Fruit fly (Drosophila melanogaster) whole organism, embryonic: ENCODE data around the gene CG43131.
A peak's percentile ranks its signal among the peaks of the same experiment; 100 is the strongest.

ENCODE experiments used
- Abd-B ChIP-seq: fragments of 200-800 bp; sonication (Bioruptor generic); optimal IDR thresholded peaks from 2 replicates; lab custom pipeline; 2018; ENCODE audit warnings: missing biosample characterization, mild to moderate bottlenecking, missing genetic modification characterization, moderate library complexity
- Antp ChIP-seq: fragments of 200-800 bp; sonication (Bioruptor generic); optimal IDR thresholded peaks from 3 replicates; lab custom pipeline; 2016; ENCODE audit warnings: missing biosample characterization, missing genetic modification characterization
- BtbVII ChIP-seq: fragments of 200-800 bp; sonication (Bioruptor generic); optimal IDR thresholded peaks from 3 replicates; lab custom pipeline; 2017; ENCODE audit warnings: missing biosample characterization, mild to moderate bottlenecking, missing genetic modification characterization
- CG10462 ChIP-seq: fragments of 200-800 bp; sonication (Bioruptor generic); optimal IDR thresholded peaks from 2 replicates; lab custom pipeline; 2016; ENCODE audit warnings: missing biosample characterization, missing genetic modification characterization
- CG11695 ChIP-seq: fragments of 200-800 bp; sonication (Bioruptor generic); IDR thresholded peaks from 3 replicates; pipeline ENCODE4 v1.3.6; 2022; ENCODE audit warnings: missing biosample characterization, missing genetic modification characterization
- CG11696 ChIP-seq: fragments of 200-800 bp; sonication (Bioruptor generic); IDR thresholded peaks from 2 replicates; pipeline ENCODE4 v1.3.6; 2022; ENCODE audit warnings: missing biosample characterization, missing genetic modification characterization
- CG15601 ChIP-seq: fragments of 200-800 bp; sonication (Bioruptor generic); optimal IDR thresholded peaks from 3 replicates; lab custom pipeline; 2019; ENCODE audit warnings: missing biosample characterization, mild to moderate bottlenecking, missing genetic modification characterization, moderate library complexity
- CG16813 ChIP-seq: fragments of 200-800 bp; sonication (Bioruptor generic); IDR thresholded peaks from 3 replicates; pipeline ENCODE4 v1.3.6; 2022; ENCODE audit warnings: missing biosample characterization, missing genetic modification characterization; ENCODE audit not compliant: partially characterized antibody
- CG17359 ChIP-seq: fragments of 200-800 bp; sonication (Bioruptor generic); optimal IDR thresholded peaks from 3 replicates; lab custom pipeline; 2018; ENCODE audit warnings: missing biosample characterization, mild to moderate bottlenecking, missing genetic modification characterization, moderate library complexity
- CG2129 ChIP-seq: fragments of 200-800 bp; sonication (Bioruptor generic); IDR thresholded peaks from 2 replicates; pipeline ENCODE4 v1.3.6; 2022; ENCODE audit warnings: missing biosample characterization, missing genetic modification characterization; ENCODE audit not compliant: partially characterized antibody
- CG30020 ChIP-seq: fragments of 200-800 bp; optimal IDR thresholded peaks from 2 replicates; lab custom pipeline; 2019; ENCODE audit warnings: missing biosample characterization, mild to moderate bottlenecking, missing genetic modification characterization, moderate library complexity
- CG4707 ChIP-seq: fragments of 200-800 bp; sonication (Bioruptor generic); optimal IDR thresholded peaks from 2 replicates; lab custom pipeline; 2018; ENCODE audit warnings: missing biosample characterization, mild to moderate bottlenecking, missing genetic modification characterization, moderate library complexity
- CG4820 ChIP-seq: fragments of 200-800 bp; sonication (Bioruptor generic); optimal IDR thresholded peaks from 3 replicates; lab custom pipeline; 2016; ENCODE audit warnings: missing biosample characterization, missing genetic modification characterization
- CG6272 ChIP-seq: fragments of 200-800 bp; sonication (Bioruptor generic); IDR thresholded peaks from 2 replicates; pipeline ENCODE4 v1.3.6; 2022; ENCODE audit warnings: missing biosample characterization, missing genetic modification characterization
- CG6813 ChIP-seq: fragments of 200-800 bp; sonication (Bioruptor generic); optimal IDR thresholded peaks from 2 replicates; lab custom pipeline; 2017; ENCODE audit warnings: missing biosample characterization, missing genetic modification characterization, mild to moderate bottlenecking, moderate library complexity, missing genetic modification reagents
- D19B ChIP-seq: fragments of 200-800 bp; sonication (Bioruptor generic); optimal IDR thresholded peaks from 2 replicates; lab custom pipeline; 2017; ENCODE audit warnings: missing biosample characterization, mild to moderate bottlenecking, missing genetic modification characterization
- Dad ChIP-seq: fragments of 200-800 bp; sonication (Bioruptor generic); optimal IDR thresholded peaks from 3 replicates; lab custom pipeline; 2016; ENCODE audit warnings: missing biosample characterization, missing genetic modification characterization
- Drgx ChIP-seq: fragments of 200-800 bp; sonication (Bioruptor generic); IDR thresholded peaks from 2 replicates; pipeline ENCODE4 v1.3.6; 2022; ENCODE audit warnings: missing biosample characterization, missing genetic modification characterization
- ERR ChIP-seq: fragments of 200-800 bp; sonication (Bioruptor generic); optimal IDR thresholded peaks from 2 replicates; lab custom pipeline; 2016; ENCODE audit warnings: missing biosample characterization, missing genetic modification characterization
- Ets97D ChIP-seq: fragments of 200-800 bp; sonication (Bioruptor generic); optimal IDR thresholded peaks from 3 replicates; lab custom pipeline; 2016; ENCODE audit warnings: missing biosample characterization, missing genetic modification characterization
- H2.0 ChIP-seq: fragments of 200-800 bp; sonication (Bioruptor generic); IDR thresholded peaks from 2 replicates; pipeline ENCODE4 v1.3.6; 2022; ENCODE audit warnings: missing biosample characterization, missing genetic modification characterization
- HHEX ChIP-seq: fragments of 200-800 bp; sonication (Bioruptor generic); optimal IDR thresholded peaks from 3 replicates; lab custom pipeline; 2017; ENCODE audit warnings: missing biosample characterization, mild to moderate bottlenecking, missing genetic modification characterization, missing genetic modification reagents
- HLH54F ChIP-seq: fragments of 200-800 bp; sonication (Bioruptor generic); optimal IDR thresholded peaks from 3 replicates; lab custom pipeline; 2016; ENCODE audit warnings: missing biosample characterization, missing genetic modification characterization
- HLHmδ ChIP-seq: fragments of 200-800 bp; sonication (Bioruptor generic); optimal IDR thresholded peaks from 2 replicates; lab custom pipeline; 2018; ENCODE audit warnings: missing biosample characterization, mild to moderate bottlenecking, missing genetic modification characterization, moderate library complexity
- Hand ChIP-seq: fragments of 200-800 bp; sonication (Bioruptor generic); optimal IDR thresholded peaks from 2 replicates; lab custom pipeline; 2017; ENCODE audit warnings: mild to moderate bottlenecking, missing biosample characterization, missing genetic modification reagents, missing genetic modification characterization
- Hmr ChIP-seq: fragments of 200-800 bp; sonication (Bioruptor generic); optimal IDR thresholded peaks from 3 replicates; lab custom pipeline; 2017; ENCODE audit warnings: mild to moderate bottlenecking, missing biosample characterization, missing genetic modification reagents, missing genetic modification characterization
- Jarid2 ChIP-seq: fragments of 200-800 bp; sonication (Bioruptor generic); optimal IDR thresholded peaks from 3 replicates; lab custom pipeline; 2017; ENCODE audit warnings: mild to moderate bottlenecking, missing biosample characterization, missing genetic modification reagents, missing genetic modification characterization
- Lpt ChIP-seq: fragments of >200 bp; optimal IDR thresholded peaks from 2 replicates; lab custom pipeline; 2018; ENCODE audit warnings: missing biosample characterization, missing genetic modification characterization
- Meics ChIP-seq: fragments of 200-800 bp; sonication (Bioruptor generic); optimal IDR thresholded peaks from 2 replicates; lab custom pipeline; 2017; ENCODE audit warnings: missing biosample characterization, mild to moderate bottlenecking, missing genetic modification characterization
- Oli ChIP-seq: fragments of 200-800 bp; sonication (Bioruptor generic); optimal IDR thresholded peaks from 2 replicates; lab custom pipeline; 2018; ENCODE audit warnings: missing biosample characterization, mild to moderate bottlenecking, missing genetic modification characterization, moderate library complexity
- Sin3A ChIP-seq: fragments of >200 bp; optimal IDR thresholded peaks from 2 replicates; lab custom pipeline; 2018
- Taf1 ChIP-seq: fragments of 200-800 bp; sonication (Bioruptor generic); IDR thresholded peaks from 2 replicates; pipeline ENCODE4 v1.3.6; 2022; ENCODE audit warnings: missing biosample characterization, missing genetic modification characterization
- ase ChIP-seq: fragments of 200-800 bp; sonication (Bioruptor generic); IDR thresholded peaks from 3 replicates; pipeline ENCODE4 v1.3.6; 2022; ENCODE audit warnings: missing biosample characterization, missing genetic modification characterization
- cas ChIP-seq: fragments of 200-800 bp; sonication (Bioruptor generic); IDR thresholded peaks from 2 replicates; pipeline ENCODE4 v1.3.6; 2022; ENCODE audit warnings: missing biosample characterization, missing genetic modification characterization
- cato ChIP-seq: fragments of 200-800 bp; sonication (Bioruptor generic); optimal IDR thresholded peaks from 2 replicates; lab custom pipeline; 2016; ENCODE audit warnings: missing biosample characterization, missing genetic modification characterization, borderline replicate concordance
- chm ChIP-seq: fragments of 200-800 bp; sonication (Bioruptor generic); IDR thresholded peaks from 2 replicates; pipeline ENCODE4 v1.3.6; 2022; ENCODE audit warnings: missing biosample characterization, missing genetic modification characterization
- corto ChIP-seq: fragments of 200-800 bp; sonication (Bioruptor generic); optimal IDR thresholded peaks from 2 replicates; lab custom pipeline; 2016; ENCODE audit warnings: missing biosample characterization, mild to moderate bottlenecking, missing genetic modification characterization, moderate library complexity
- croc ChIP-seq: fragments of 200-800 bp; sonication (Bioruptor generic); conservative IDR thresholded peaks from 3 replicates; pipeline ENCODE4 v1.3.6; 2022; ENCODE audit warnings: missing biosample characterization, missing genetic modification characterization
- fru ChIP-seq: fragments of >200 bp; optimal IDR thresholded peaks from 2 replicates; lab custom pipeline; 2017
- gsb-n ChIP-seq: fragments of 200-800 bp; sonication (Bioruptor generic); optimal IDR thresholded peaks from 3 replicates; lab custom pipeline; 2018; ENCODE audit warnings: missing biosample characterization, mild to moderate bottlenecking, missing genetic modification characterization
- inv ChIP-seq: fragments of 200-800 bp; sonication (Bioruptor generic); IDR thresholded peaks from 2 replicates; pipeline ENCODE4 v1.3.6; 2022; ENCODE audit warnings: missing biosample characterization, missing genetic modification characterization; ENCODE audit not compliant: partially characterized antibody
- maf-S ChIP-seq: fragments of 200-800 bp; sonication (Bioruptor generic); optimal IDR thresholded peaks from 2 replicates; lab custom pipeline; 2016; ENCODE audit warnings: missing biosample characterization, missing genetic modification characterization
- mam ChIP-seq: fragments of 200-800 bp; sonication (Bioruptor generic); optimal IDR thresholded peaks from 3 replicates; lab custom pipeline; 2016; ENCODE audit warnings: missing biosample characterization, missing genetic modification characterization
- onecut ChIP-seq: fragments of 200-800 bp; sonication (Bioruptor generic); IDR thresholded peaks from 2 replicates; pipeline ENCODE4 v1.3.6; 2022; ENCODE audit warnings: missing biosample characterization, missing genetic modification characterization
- sc ChIP-seq, 3 experiments: fragments of >200 bp in 2 of 3; fragments of 200-800 bp in 1 of 3; sonication (Bioruptor generic) in 1 of 3; optimal IDR thresholded peaks; 2 replicates in 2 of 3; 3 replicates in 1 of 3; lab custom pipeline; 2017; ENCODE audit warnings: mild to moderate bottlenecking in 1 of 3, missing biosample characterization in 1 of 3, missing genetic modification characterization in 1 of 3, missing genetic modification reagents in 1 of 3
- scrt ChIP-seq: fragments of 200-800 bp; sonication (Bioruptor generic); optimal IDR thresholded peaks from 2 replicates; lab custom pipeline; 2018; ENCODE audit warnings: missing biosample characterization, mild to moderate bottlenecking, missing genetic modification characterization, moderate library complexity
- sd ChIP-seq: fragments of 200-800 bp; sonication (Bioruptor generic); optimal IDR thresholded peaks from 3 replicates; lab custom pipeline; 2018; ENCODE audit warnings: missing biosample characterization, mild to moderate bottlenecking, missing genetic modification characterization, moderate library complexity
- sob ChIP-seq: fragments of 200-800 bp; sonication (Bioruptor generic); IDR thresholded peaks from 2 replicates; pipeline ENCODE4 v1.3.6; 2022; ENCODE audit warnings: missing biosample characterization, missing genetic modification characterization
- sr ChIP-seq: fragments of 200-800 bp; sonication (Bioruptor generic); IDR thresholded peaks from 3 replicates; pipeline ENCODE4 v1.3.6; 2022; ENCODE audit warnings: missing biosample characterization, missing genetic modification characterization
- wdn ChIP-seq: fragments of 200-800 bp; sonication (Bioruptor generic); IDR thresholded peaks from 2 replicates; pipeline ENCODE4 v1.3.6; 2022; ENCODE audit warnings: missing biosample characterization, missing genetic modification characterization

Gene CG43131

DNA sequence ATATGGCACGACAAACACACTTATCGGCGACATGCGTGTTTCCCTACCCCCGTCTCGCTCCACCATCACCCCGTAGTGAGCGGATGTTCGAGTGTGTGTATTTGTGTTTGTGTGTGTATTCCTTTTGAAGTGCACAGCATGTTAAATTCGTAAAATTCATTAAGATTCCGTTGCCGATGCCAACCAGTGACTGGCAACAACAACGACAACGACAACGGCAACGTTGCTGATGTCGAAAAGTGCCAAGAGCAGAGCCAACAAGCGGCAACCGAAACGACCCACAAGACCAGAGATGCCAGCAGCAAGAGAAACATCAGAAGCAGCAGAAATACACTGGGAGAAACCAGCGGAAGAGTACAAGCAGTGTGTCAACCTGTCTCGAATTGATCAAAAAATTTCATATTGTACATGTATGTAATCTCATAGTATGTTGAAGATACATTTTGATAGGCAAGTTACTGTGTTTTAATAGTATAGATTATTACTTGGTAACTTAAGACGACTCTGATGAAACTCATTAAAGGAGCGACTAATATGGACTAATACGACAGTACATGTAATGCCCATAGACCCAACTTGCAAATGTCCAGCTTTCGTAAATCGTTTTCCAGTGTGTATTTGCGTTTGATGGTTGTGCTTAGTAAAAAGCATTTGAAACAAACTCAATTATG lies 48.2 kb downstream of the CG43131 start (continued):
- TF ChIP-seq mam (GFP tag; lab: Kevin White, UChicago), result no peak
- TF ChIP-seq chm (GFP tag; lab: Robert Waterston, UW), result peak; percentile 69
- TF ChIP-seq scrt, result no peak
- TF ChIP-seq fru (lab: Kevin White, UChicago), result no peak
- TF ChIP-seq Oli, result peak; percentile 53
- no peak for TF ChIP-seq CG6272 (GFP tag; lab: Robert Waterston, UW)
- TF ChIP-seq Abd-B, result peak; percentile 17
- TF ChIP-seq HLHmδ, result no peak
- no peak for TF ChIP-seq cas (GFP tag; lab: Robert Waterston, UW)
- no peak for TF ChIP-seq CG11695
- TF ChIP-seq croc, result no peak; the same call in 2 of the 3 replicates
- no peak for TF ChIP-seq CG16813
- no peak for TF ChIP-seq CG15601 (tag; lab: Kevin White, UChicago)
- no peak for TF ChIP-seq Ets97D (GFP tag; lab: Kevin White, UChicago)
- no peak for TF ChIP-seq Dad (GFP tag; lab: Kevin White, UChicago)
- TF ChIP-seq CG4707 (GFP tag; lab: Kevin White, UChicago), result no peak
- TF ChIP-seq HLH54F (GFP tag; lab: Kevin White, UChicago), result peak; percentile 5
- peak; percentile 45 for TF ChIP-seq cato (GFP tag; lab: Kevin White, UChicago)
- no peak for TF ChIP-seq CG30020
- no peak for TF ChIP-seq Jarid2 (GFP tag; lab: Kevin White, UChicago)
- peak; percentile 42 for TF ChIP-seq CG4820 (GFP tag; lab: Kevin White, UChicago)
- no peak for TF ChIP-seq D19B (GFP tag; lab: Kevin White, UChicago)
- TF ChIP-seq ERR (GFP tag; lab: Kevin White, UChicago), result no peak
- 0 out of 2 replicates have a peak, but pooled peaks have one; percentile 15 for TF ChIP-seq H2.0
- TF ChIP-seq maf-S (GFP tag; lab: Kevin White, UChicago), result no peak
- TF ChIP-seq Hand (GFP tag; lab: Kevin White, UChicago), result no peak
- no peak for TF ChIP-seq gsb-n (tag; lab: Kevin White, UChicago)
- TF ChIP-seq ase (GFP tag; lab: Robert Waterston, UW), result no peak
- no peak for TF ChIP-seq sob (GFP tag; lab: Robert Waterston, UW)
- TF ChIP-seq BtbVII, result no peak
- no peak for TF ChIP-seq Meics (GFP tag; lab: Kevin White, UChicago)
- no peak for TF ChIP-seq CG10462 (GFP tag; lab: Kevin White, UChicago)
- TF ChIP-seq HHEX (GFP tag; lab: Kevin White, UChicago), result no peak
- TF ChIP-seq Hmr, result no peak
- no peak for TF ChIP-seq sc (optimal IDR thresholded peaks at IDR 0.05; lab: Kevin White, UChicago)
- no peak for TF ChIP-seq sc (GFP tag; optimal IDR thresholded peaks at IDR 0.05; lab: Kevin White, UChicago)
- no peak for TF ChIP-seq CG6813
- TF ChIP-seq wdn, result no peak
- TF ChIP-seq Taf1 (GFP tag; lab: Robert Waterston, UW), result no peak
- peak; percentile 21 for TF ChIP-seq sd (tag; lab: Kevin White, UChicago)
- TF ChIP-seq Lpt, result no peak
- TF ChIP-seq corto, result peak; percentile 78
- no peak for TF ChIP-seq CG2129 (GFP tag; lab: Robert Waterston, UW)
- no peak for TF ChIP-seq sr (GFP tag; lab: Robert Waterston, UW)
- TF ChIP-seq inv (GFP tag; lab: Robert Waterston, UW), result no peak
- peak; percentile 25 for TF ChIP-seq Antp (GFP tag; lab: Kevin White, UChicago)
- TF ChIP-seq onecut (GFP tag; lab: Robert Waterston, UW), result peak; percentile 48; the same call in 1 of the 2 replicates
- no peak for TF ChIP-seq CG11696
- no peak for TF ChIP-seq Sin3A (lab: Kevin White, UChicago)
- peak; percentile 50 for TF ChIP-seq Drgx (GFP tag; lab: Robert Waterston, UW)
- peak; percentile 42 for TF ChIP-seq CG17359 (tag; lab: Kevin White, UChicago)
